Fruit fly (Drosophila melanogaster): ENCODE results near the gene CG3961.

Gene CG3961

DNA sequence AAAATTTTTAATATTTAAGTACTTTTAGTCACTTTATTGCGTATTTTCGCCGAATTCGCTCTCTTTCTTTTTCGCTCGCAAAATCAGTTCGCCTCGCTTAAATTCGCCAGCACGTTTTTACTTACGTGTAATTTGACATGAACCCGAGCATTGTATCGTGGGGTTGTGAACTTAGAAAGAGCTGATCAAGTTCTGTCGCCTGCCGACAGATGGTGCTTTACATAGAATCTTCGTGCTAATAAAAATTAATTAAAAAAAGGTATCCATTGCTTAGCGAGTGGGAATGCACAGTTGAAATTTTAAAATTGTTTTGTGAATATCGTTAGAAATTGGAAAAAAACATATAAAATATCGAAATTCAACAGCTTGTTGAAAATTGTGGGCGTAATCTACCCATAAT lies 41.8 kb downstream of the CG3961 start (continued):
- TF ChIP-seq Sox100B (GFP tag; optimal IDR thresholded peaks at IDR 0.05) (peak; percentile 0), CG7745 (tag; optimal IDR thresholded peaks at IDR 0.05) (peak; percentile 48), maf-S (GFP tag; optimal IDR thresholded peaks at IDR 0.05) (peak; percentile 58), cwo (GFP tag; optimal IDR thresholded peaks at IDR 0.05) (no peak), wor (GFP tag; IDR thresholded peaks at IDR 0.05) (no peak), Bgb (GFP tag; IDR thresholded peaks at IDR 0.05; ENCODE audit: partially characterized antibody) (peak; percentile 81), CG11504 (tag; optimal IDR thresholded peaks at IDR 0.05) (peak; percentile 71), CG10274 (GFP tag; optimal IDR thresholded peaks at IDR 0.05) (peak; percentile 29), grau (tag; optimal IDR thresholded peaks at IDR 0.05) (no peak), ab (GFP tag; optimal IDR thresholded peaks at IDR 0.05) (no peak), HLH4C (GFP tag; IDR thresholded peaks at IDR 0.05; ENCODE audit: partially characterized antibody) (no peak), tup (GFP tag; optimal IDR thresholded peaks at IDR 0.05) (peak; percentile 47), pita (GFP tag; optimal IDR thresholded peaks at IDR 0.05) (peak; percentile 85), CG14667 (GFP tag; IDR thresholded peaks at IDR 0.05) (no peak), HHEX (GFP tag; optimal IDR thresholded peaks at IDR 0.05) (peak; percentile 75), CG13287 (GFP tag; IDR thresholded peaks at IDR 0.05; ENCODE audit: partially characterized antibody) (peak; percentile 56), CG6689 (GFP tag; IDR thresholded peaks at IDR 0.05) (no peak), Camta (GFP tag; optimal IDR thresholded peaks at IDR 0.05) (peak; percentile 40), hb (GFP tag; IDR thresholded peaks at IDR 0.05; ENCODE audit: partially characterized antibody) (no peak), Dek (tag; optimal IDR thresholded peaks at IDR 0.05) (peak; percentile 63), CG6654 (GFP tag; optimal IDR thresholded peaks at IDR 0.05) (no peak), CG7786 (GFP tag; optimal IDR thresholded peaks at IDR 0.05) (peak; percentile 49), CG11456 (GFP tag; IDR thresholded peaks at IDR 0.05) (no peak), CG9609 (GFP tag; optimal IDR thresholded peaks at IDR 0.05) (peak; percentile 61), ftz-f1 (GFP tag; optimal IDR thresholded peaks at IDR 0.05) (peak; percentile 83), CG14965 (GFP tag; optimal IDR thresholded peaks at IDR 0.05; ENCODE audit: borderline replicate concordance) (peak; percentile 99), gem (tag; optimal IDR thresholded peaks at IDR 0.05) (peak; percentile 61), CG17612 (GFP tag; IDR thresholded peaks at IDR 0.05) (no peak), Xbp1 (GFP tag; optimal IDR thresholded peaks at IDR 0.05) (peak; percentile 84), CG15696 (tag; optimal IDR thresholded peaks at IDR 0.05) (peak; percentile 62), CG15073 (GFP tag; optimal IDR thresholded peaks at IDR 0.05) (no peak), CG8765 (GFP tag; IDR thresholded peaks at IDR 0.05) (no peak), pros (GFP tag; optimal IDR thresholded peaks at IDR 0.05) (no peak), Dip3 (GFP tag; optimal IDR thresholded peaks at IDR 0.05) (peak; percentile 76), dysf (GFP tag; IDR thresholded peaks at IDR 0.05) (peak; percentile 67; the same call in 2 of the 3 replicates), MBD-R2 (GFP tag; IDR thresholded peaks at IDR 0.05) (no peak), rib (GFP tag; IDR thresholded peaks at IDR 0.05) (peak; percentile 28; the same call in 1 of the 2 replicates), CG12104 (GFP tag; optimal IDR thresholded peaks at IDR 0.05) (peak; percentile 50), B-H1 (GFP tag; IDR thresholded peaks at IDR 0.05) (peak; percentile 51; the same call in 1 of the 3 replicates), Mrtf (GFP tag; IDR thresholded peaks at IDR 0.05) (no peak), Dp (GFP tag; optimal IDR thresholded peaks at IDR 0.05) (peak; percentile 12), nom (GFP tag; optimal IDR thresholded peaks at IDR 0.05) (no peak), Bteb2 (GFP tag; optimal IDR thresholded peaks at IDR 0.05) (peak; percentile 34), CG33557 (GFP tag; optimal IDR thresholded peaks at IDR 0.05) (peak; percentile 2), Hand (GFP tag; optimal IDR thresholded peaks at IDR 0.05) (no peak), CG10462 (GFP tag; optimal IDR thresholded peaks at IDR 0.05) (peak; percentile 44), Mes4 (GFP tag; optimal IDR thresholded peaks at IDR 0.05) (peak; percentile 75), hbn (GFP tag; IDR thresholded peaks at IDR 0.05; ENCODE audit: partially characterized antibody) (no peak), CG9932 (GFP tag; IDR thresholded peaks at IDR 0.05) (no peak), CG1233 (GFP tag; optimal IDR thresholded peaks at IDR 0.05) (peak; percentile 71), luna (GFP tag; optimal IDR thresholded peaks at IDR 0.05) (peak; percentile 12)

All from whole organism, embryonic.